Worm (Caenorhabditis elegans): ENCODE results near the gene C45G9.5.
A peak's percentile ranks its signal among the peaks of the same experiment; 100 is the strongest.

Gene C45G9.5

DNA sequence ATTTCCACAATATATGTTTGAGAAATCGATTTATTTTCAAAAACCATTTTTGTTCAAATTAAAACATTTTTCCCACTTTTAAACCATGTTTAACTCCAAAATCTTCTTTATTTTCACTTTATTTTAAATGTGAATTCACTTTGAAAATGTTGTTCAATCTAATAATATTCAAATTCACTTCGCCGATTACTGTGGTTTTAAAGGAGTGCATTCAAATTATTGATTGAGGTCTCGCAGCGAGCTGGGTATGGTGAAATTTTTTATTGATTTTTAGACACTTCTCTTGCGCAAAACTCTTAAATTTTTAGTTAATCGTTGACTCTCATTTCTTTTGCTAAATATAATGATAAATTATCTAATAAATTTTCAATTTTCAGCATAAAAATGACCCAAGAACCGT, at the start of gene C45G9.5:
Gene C45G9.5, plus strand, starts transcription at position 378 of the 400 bp plus-strand sequence.
- TF ChIP-seq nhr-25 (tag; optimal IDR thresholded peaks at IDR 0.05) (no peak), elt-1 (tag; optimal IDR thresholded peaks at IDR 0.05) (no peak), nhr-6 (tag; optimal IDR thresholded peaks at IDR 0.05) (no peak)

DNA sequence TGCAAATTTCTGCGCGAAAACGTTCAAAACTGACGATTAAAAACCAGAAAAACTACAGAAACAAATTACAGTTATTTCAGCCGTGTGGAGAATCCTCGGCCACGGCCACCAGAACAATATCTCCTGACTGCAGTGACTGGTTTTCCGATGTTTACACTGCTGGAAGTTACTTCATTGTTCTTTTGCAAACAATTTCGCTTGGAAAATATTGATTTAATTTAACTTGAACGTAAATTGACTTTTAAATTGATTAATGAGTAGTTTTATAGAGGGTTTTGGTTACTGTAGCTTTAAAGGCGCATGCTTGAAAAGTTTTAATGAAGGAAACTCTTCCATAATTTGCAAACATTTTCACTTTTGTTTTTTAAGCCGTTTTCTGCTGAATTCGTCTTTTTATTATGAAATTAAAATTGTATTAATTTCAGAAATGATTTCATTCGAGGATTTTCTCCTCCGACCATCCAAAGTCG, 48.9 kb upstream of the C45G9.5 start, which contains the start of gene smcr-8:
Gene smcr-8, plus strand, starts transcription at position 420 of the 470 bp plus-strand sequence.
- peak in 1 of 2 experiments; percentile 11 for TF ChIP-seq lsy-2 (tag; optimal IDR thresholded peaks at IDR 0.05)
- TF ChIP-seq mab-5 (tag; optimal IDR thresholded peaks at IDR 0.05): no peak
- TF ChIP-seq mdl-1 (tag; optimal IDR thresholded peaks at IDR 0.05): no peak
- no peak for TF ChIP-seq zag-1 (tag; optimal IDR thresholded peaks at IDR 0.05)
- no peak for TF ChIP-seq blmp-1 (tag; optimal IDR thresholded peaks at IDR 0.05; ENCODE audit: insufficient read depth)
- no peak for TF ChIP-seq nhr-6 (tag; optimal IDR thresholded peaks at IDR 0.05)

DNA sequence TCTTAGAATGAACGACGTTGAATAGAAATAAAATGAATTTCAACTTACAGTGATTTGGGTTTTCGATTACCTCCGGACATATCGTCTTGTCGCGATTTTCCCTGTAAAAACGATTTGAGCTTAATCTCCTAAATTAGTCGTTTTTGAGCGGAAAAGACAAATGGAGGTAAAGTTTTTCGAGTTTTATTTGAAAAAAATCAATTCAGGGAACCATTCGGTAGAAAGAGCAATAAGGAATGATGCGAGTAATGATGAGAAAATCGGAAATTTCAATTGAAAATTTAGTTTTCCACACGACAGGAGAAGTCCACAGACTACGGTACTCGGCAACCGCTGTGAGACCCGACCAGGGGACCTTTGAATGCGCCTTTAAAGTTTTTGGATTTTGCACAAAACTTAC, 45.7 kb upstream of the C45G9.5 start, which contains the start of gene R144.10:
Gene R144.10, minus strand, starts transcription at position 101 of the 400 bp plus-strand sequence.
- TF ChIP-seq ceh-16 (tag; optimal IDR thresholded peaks at IDR 0.05): no peak
- no peak for TF ChIP-seq mbf-1 (tag; optimal IDR thresholded peaks at IDR 0.05)
- TF ChIP-seq nhr-12 (tag; optimal IDR thresholded peaks at IDR 0.05): no peak
- no peak for TF ChIP-seq unc-39 (tag; optimal IDR thresholded peaks at IDR 0.05)
- no peak for TF ChIP-seq ztf-11 (tag; optimal IDR thresholded peaks at IDR 0.05)
- TF ChIP-seq gmeb-1 (tag; optimal IDR thresholded peaks at IDR 0.05): no peak
- TF ChIP-seq zag-1 (tag; optimal IDR thresholded peaks at IDR 0.05): no peak
- TF ChIP-seq peb-1 (tag; optimal IDR thresholded peaks at IDR 0.05): no peak
- no peak for TF ChIP-seq crh-2 (tag; optimal IDR thresholded peaks at IDR 0.05)
- no peak for TF ChIP-seq sma-9 (GFP tag; optimal IDR thresholded peaks at IDR 0.05)
- no peak for TF ChIP-seq sma-9 (tag; optimal IDR thresholded peaks at IDR 0.05)
- TF ChIP-seq nhr-237 (tag; optimal IDR thresholded peaks at IDR 0.05): no peak
- TF ChIP-seq elt-1 (tag; optimal IDR thresholded peaks at IDR 0.05): no peak
- TF ChIP-seq alr-1 (tag; optimal IDR thresholded peaks at IDR 0.05): no peak
- no peak for TF ChIP-seq elt-3 (tag; optimal IDR thresholded peaks at IDR 0.05)
- TF ChIP-seq skn-1 (tag; optimal IDR thresholded peaks at IDR 0.05): no peak

DNA sequence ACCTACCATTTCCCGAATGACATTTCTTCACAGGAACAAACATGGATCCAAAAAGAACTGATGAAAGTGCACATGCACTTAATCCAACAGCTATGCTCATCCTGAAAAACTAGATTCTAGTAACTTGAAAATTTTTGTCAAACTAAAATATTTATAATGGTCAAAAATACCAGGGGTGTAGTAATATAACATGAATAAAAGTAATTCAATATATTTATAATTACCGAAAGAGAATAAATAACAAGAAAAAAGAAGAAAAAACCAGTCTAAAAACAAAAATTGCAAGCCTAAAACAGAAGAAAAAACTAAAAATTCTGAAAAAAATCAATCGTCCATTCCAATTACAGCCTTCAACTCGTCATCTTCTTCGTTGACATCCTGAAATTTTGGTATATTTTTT, 43.3 kb upstream of the C45G9.5 start, which contains the start of gene R144.6:
Gene R144.6, minus strand, starts transcription at position 101 of the 400 bp plus-strand sequence.
- TF ChIP-seq fos-1 (tag; optimal IDR thresholded peaks at IDR 0.05) (no peak), ama-1 (optimal IDR thresholded peaks at IDR 0.05) (no peak), ceh-16 (tag; optimal IDR thresholded peaks at IDR 0.05) (no peak), ztf-4 (tag; optimal IDR thresholded peaks at IDR 0.05) (no peak), lin-39 (tag; optimal IDR thresholded peaks at IDR 0.05) (no peak), nhr-237 (tag; optimal IDR thresholded peaks at IDR 0.05) (no peak), unc-62 (GFP tag; optimal IDR thresholded peaks at IDR 0.05) (no peak), alr-1 (tag; optimal IDR thresholded peaks at IDR 0.05) (no peak), aly-2 (tag; optimal IDR thresholded peaks at IDR 0.05) (no peak), gmeb-1 (tag; optimal IDR thresholded peaks at IDR 0.05) (no peak), ztf-1 (GFP tag; conservative IDR thresholded peaks at IDR 0.05) (no peak), nhr-6 (tag; optimal IDR thresholded peaks at IDR 0.05) (no peak), ZK546.5 (tag; optimal IDR thresholded peaks at IDR 0.05) (no peak), mab-5 (tag; optimal IDR thresholded peaks at IDR 0.05) (no peak), elt-3 (tag; optimal IDR thresholded peaks at IDR 0.05) (no peak), elt-1 (tag; optimal IDR thresholded peaks at IDR 0.05) (no peak), nhr-12 (tag; optimal IDR thresholded peaks at IDR 0.05) (no peak), C34F6.9 (tag; optimal IDR thresholded peaks at IDR 0.05) (no peak), blmp-1 (tag; optimal IDR thresholded peaks at IDR 0.05; ENCODE audit: insufficient read depth) (no peak)

DNA sequence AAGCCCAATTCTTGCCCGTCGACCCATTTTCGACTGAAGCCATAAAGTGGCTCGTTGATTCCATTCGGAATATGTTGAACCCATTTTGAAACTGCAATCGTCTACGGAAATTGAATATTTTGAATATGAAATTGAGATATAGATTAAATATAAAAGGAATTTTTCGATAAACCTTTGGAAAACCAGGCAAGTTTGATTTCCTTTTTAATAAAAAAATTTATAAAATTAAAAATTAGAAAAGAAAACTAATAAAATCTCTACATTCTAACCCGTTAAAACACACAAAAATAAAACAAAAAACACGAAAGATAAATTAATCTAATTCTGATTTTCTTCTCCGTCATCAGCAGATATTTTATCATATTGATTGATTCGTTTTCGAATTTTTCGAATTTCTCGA, 41.0 kb upstream of the C45G9.5 start, which contains the start of gene R144.12:
Gene R144.12, minus strand, starts transcription at position 101 of the 400 bp plus-strand sequence.
- no peak for TF ChIP-seq nhr-129 (tag; optimal IDR thresholded peaks at IDR 0.05)
- TF ChIP-seq sma-9 (GFP tag; optimal IDR thresholded peaks at IDR 0.05): no peak
- no peak for TF ChIP-seq sma-9 (tag; optimal IDR thresholded peaks at IDR 0.05)
- TF ChIP-seq dmd-4 (tag; optimal IDR thresholded peaks at IDR 0.05): no peak
- no peak for TF ChIP-seq sma-3 (GFP tag; optimal IDR thresholded peaks at IDR 0.05)
- TF ChIP-seq R02D3.7 (tag; optimal IDR thresholded peaks at IDR 0.05): no peak
- no peak for TF ChIP-seq ama-1 (optimal IDR thresholded peaks at IDR 0.05)
- TF ChIP-seq unc-62 (GFP tag; optimal IDR thresholded peaks at IDR 0.05): no peak
- no peak for TF ChIP-seq aly-2 (tag; optimal IDR thresholded peaks at IDR 0.05)
- no peak for TF ChIP-seq crh-2 (tag; optimal IDR thresholded peaks at IDR 0.05)
- no peak for TF ChIP-seq mab-5 (tag; optimal IDR thresholded peaks at IDR 0.05)
- TF ChIP-seq F13H6.1 (tag; optimal IDR thresholded peaks at IDR 0.05): no peak
- no peak for TF ChIP-seq ztf-1 (GFP tag; conservative IDR thresholded peaks at IDR 0.05)
- TF ChIP-seq lsy-2 (tag; optimal IDR thresholded peaks at IDR 0.05): no peak
- no peak for TF ChIP-seq unc-55 (GFP tag; optimal IDR thresholded peaks at IDR 0.05)
- TF ChIP-seq lin-39 (tag; optimal IDR thresholded peaks at IDR 0.05): no peak
- no peak for TF ChIP-seq ceh-16 (tag; optimal IDR thresholded peaks at IDR 0.05)
- no peak for TF ChIP-seq ztf-4 (tag; optimal IDR thresholded peaks at IDR 0.05)
- no peak for TF ChIP-seq blmp-1 (tag; optimal IDR thresholded peaks at IDR 0.05; ENCODE audit: insufficient read depth)

All from whole organism, L2 larva.